Worm (Caenorhabditis elegans) whole organism, L4 larva: ENCODE results near the gene him-14.
A peak's percentile ranks its signal among the peaks of the same experiment; 100 is the strongest.

ENCODE experiments used
- D1046.2 ChIP-seq: fragments of 200-800 bp; sonication (Bioruptor generic); IDR thresholded peaks from 2 replicates; pipeline ENCODE4 v1.3.6; 2022; ENCODE audit warnings: missing genetic modification characterization, missing compliant biosample characterization
- F10B5.3 ChIP-seq: sonication (generic microtip); optimal IDR thresholded peaks from 2 replicates; lab custom pipeline; 2016; ENCODE audit warnings: mild to moderate bottlenecking, missing genetic modification characterization, missing compliant biosample characterization
- F26F4.8 ChIP-seq: fragments of 200-800 bp; sonication (Bioruptor generic); conservative IDR thresholded peaks from 2 replicates; pipeline ENCODE4 v1.3.6; 2022; ENCODE audit warnings: missing genetic modification characterization, missing compliant biosample characterization
- T20F7.1 ChIP-seq: fragments of 200-800 bp; sonication (Bioruptor generic); optimal IDR thresholded peaks from 2 replicates; lab custom pipeline; 2018; ENCODE audit warnings: mild to moderate bottlenecking, missing genetic modification characterization, missing compliant biosample characterization
- T26A8.4 ChIP-seq: fragments of 200-800 bp; sonication (Bioruptor generic); IDR thresholded peaks from 2 replicates; pipeline ENCODE4 v1.3.6; 2022; ENCODE audit warnings: missing genetic modification characterization, missing compliant biosample characterization
- Y5F2A.4 ChIP-seq: fragments of 200-800 bp; sonication (Bioruptor generic); optimal IDR thresholded peaks from 2 replicates; lab custom pipeline; 2018; ENCODE audit warnings: mild to moderate bottlenecking, missing genetic modification characterization, missing compliant biosample characterization
- ZK337.2 ChIP-seq: fragments of 200-800 bp; sonication (Bioruptor generic); IDR thresholded peaks from 2 replicates; pipeline ENCODE4 v1.3.6; 2022; ENCODE audit warnings: missing genetic modification reagents, missing genetic modification characterization, missing compliant biosample characterization
- aly-2 ChIP-seq: sonication (generic microtip); optimal IDR thresholded peaks from 2 replicates; lab custom pipeline; 2018; ENCODE audit warnings: missing biosample characterization, missing genetic modification characterization
- attf-4 ChIP-seq: sonication (generic microtip); optimal IDR thresholded peaks from 3 replicates; lab custom pipeline; 2017; ENCODE audit warnings: missing biosample characterization, missing genetic modification characterization
- ceh-20 ChIP-seq: fragments of 200-800 bp; sonication (Bioruptor generic); IDR thresholded peaks from 2 replicates; pipeline ENCODE4 v1.3.6; 2022; ENCODE audit warnings: missing genetic modification reagents, missing genetic modification characterization, missing compliant biosample characterization
- ceh-28 ChIP-seq: fragments of 150-350 bp; optimal IDR thresholded peaks from 2 replicates; lab custom pipeline; 2014; ENCODE audit warnings: missing biosample characterization, missing genetic modification reagents, missing genetic modification characterization
- ceh-82 ChIP-seq: sonication (generic microtip); optimal IDR thresholded peaks from 2 replicates; lab custom pipeline; 2017; ENCODE audit warnings: missing biosample characterization, missing genetic modification characterization
- daf-12 ChIP-seq: fragments of 150-350 bp; optimal IDR thresholded peaks from 2 replicates; lab custom pipeline; 2014; ENCODE audit warnings: missing biosample characterization, missing genetic modification reagents, missing genetic modification characterization
- daf-16 ChIP-seq, 3 experiments: sonication (generic microtip); optimal IDR thresholded peaks; 2 replicates each; lab custom pipeline; 2016 to 2017; ENCODE audit warnings: missing genetic modification characterization in 3 of 3, missing genetic modification reagents in 3 of 3, mild to moderate bottlenecking in 2 of 3, missing compliant biosample characterization in 2 of 3, missing biosample characterization in 1 of 3, moderate library complexity in 1 of 3
- dmd-6 ChIP-seq: fragments of 200-800 bp; sonication (Bioruptor generic); IDR thresholded peaks from 2 replicates; pipeline ENCODE4 v1.3.6; 2022; ENCODE audit warnings: missing genetic modification reagents, missing genetic modification characterization, missing compliant biosample characterization
- dpl-1 ChIP-seq: fragments of 150-350 bp; optimal IDR thresholded peaks from 2 replicates; lab custom pipeline; 2014; ENCODE audit warnings: missing biosample characterization, missing genetic modification reagents, missing genetic modification characterization
- dve-1 ChIP-seq: sonication (generic microtip); optimal IDR thresholded peaks from 2 replicates; lab custom pipeline; 2017; ENCODE audit warnings: antibody characterized with exemption, mild to moderate bottlenecking, missing genetic modification characterization, missing compliant biosample characterization; ENCODE audit not compliant: insufficient read depth
- fkh-10 ChIP-seq: fragments of 150-350 bp; optimal IDR thresholded peaks from 2 replicates; lab custom pipeline; 2014; ENCODE audit warnings: missing biosample characterization, missing genetic modification reagents, missing genetic modification characterization
- fos-1 ChIP-seq: fragments of 150-350 bp; optimal IDR thresholded peaks from 2 replicates; lab custom pipeline; 2014; ENCODE audit warnings: missing biosample characterization, missing genetic modification characterization
- hif-1 ChIP-seq, 2 experiments: sonication (generic microtip); optimal IDR thresholded peaks; 2 replicates each; lab custom pipeline; 2016 to 2017; ENCODE audit warnings: missing compliant biosample characterization in 2 of 2, missing genetic modification characterization in 2 of 2, missing genetic modification reagents in 2 of 2, missing genotype in 2 of 2, mild to moderate bottlenecking in 1 of 2
- hlh-11 ChIP-seq: fragments of 200-800 bp; sonication (Bioruptor generic); optimal IDR thresholded peaks from 2 replicates; lab custom pipeline; 2018; ENCODE audit warnings: mild to moderate bottlenecking, missing genetic modification characterization, missing compliant biosample characterization
- hlh-30 ChIP-seq: sonication (generic microtip); optimal IDR thresholded peaks from 2 replicates; lab custom pipeline; 2017; ENCODE audit warnings: antibody characterized with exemption, mild to moderate bottlenecking, missing genetic modification characterization, missing compliant biosample characterization; ENCODE audit not compliant: insufficient read depth
- lin-1 ChIP-seq: fragments of 200-800 bp; sonication (Bioruptor generic); IDR thresholded peaks from 2 replicates; pipeline ENCODE4 v1.3.6; 2022; ENCODE audit warnings: missing genetic modification reagents, missing genetic modification characterization, missing compliant biosample characterization
- lin-39 ChIP-seq: fragments of 150-350 bp; optimal IDR thresholded peaks from 2 replicates; lab custom pipeline; 2014; ENCODE audit warnings: missing biosample characterization, missing genetic modification reagents, missing genetic modification characterization
- madf-9 ChIP-seq: fragments of 200-800 bp; sonication (Bioruptor generic); conservative IDR thresholded peaks from 2 replicates; pipeline ENCODE4 v1.3.6; 2022; ENCODE audit warnings: missing genetic modification reagents, missing genetic modification characterization, missing compliant biosample characterization
- mdl-1 ChIP-seq, 2 experiments: fragments of 150-350 bp in 1 of 2; sonication (generic microtip) in 1 of 2; optimal IDR thresholded peaks; 2 replicates each; lab custom pipeline; 2014 to 2017; ENCODE audit warnings: missing biosample characterization in 2 of 2, missing genetic modification characterization in 2 of 2
- mep-1 ChIP-seq: fragments of 150-350 bp; sonication (generic microtip); optimal IDR thresholded peaks from 3 replicates; lab custom pipeline; 2014; ENCODE audit warnings: missing biosample characterization, missing genetic modification characterization
- mxl-3 ChIP-seq: fragments of 200-800 bp; sonication (Bioruptor generic); optimal IDR thresholded peaks from 2 replicates; lab custom pipeline; 2018; ENCODE audit warnings: mild to moderate bottlenecking, missing genetic modification characterization, missing compliant biosample characterization
- nhr-102 ChIP-seq: sonication (generic microtip); optimal IDR thresholded peaks from 2 replicates; lab custom pipeline; 2016; ENCODE audit warnings: mild to moderate bottlenecking, missing genetic modification characterization, moderate library complexity, missing compliant biosample characterization
- nhr-11 ChIP-seq: fragments of 150-350 bp; optimal IDR thresholded peaks from 2 replicates; lab custom pipeline; 2014; ENCODE audit warnings: missing biosample characterization, missing genetic modification characterization
- nhr-237 ChIP-seq: sonication (generic microtip); optimal IDR thresholded peaks from 2 replicates; lab custom pipeline; 2017; ENCODE audit warnings: missing biosample characterization, missing genetic modification characterization
- nhr-28 ChIP-seq: fragments of 150-350 bp; optimal IDR thresholded peaks from 2 replicates; lab custom pipeline; 2014; ENCODE audit warnings: missing biosample characterization, missing genetic modification characterization
- nhr-41 ChIP-seq: fragments of 200-800 bp; sonication (Bioruptor generic); IDR thresholded peaks from 2 replicates; pipeline ENCODE4 v1.3.6; 2022; ENCODE audit warnings: missing genetic modification reagents, missing genetic modification characterization, missing compliant biosample characterization
- nhr-48 ChIP-seq: sonication (generic microtip); optimal IDR thresholded peaks from 2 replicates; lab custom pipeline; 2016; ENCODE audit warnings: mild to moderate bottlenecking, missing genetic modification characterization, missing compliant biosample characterization
- nhr-6 ChIP-seq: fragments of 150-350 bp; optimal IDR thresholded peaks from 2 replicates; lab custom pipeline; 2014; ENCODE audit warnings: missing biosample characterization, missing genetic modification characterization
- nhr-76 ChIP-seq: fragments of 150-350 bp; optimal IDR thresholded peaks from 2 replicates; lab custom pipeline; 2014; ENCODE audit warnings: missing biosample characterization, missing genetic modification characterization
- nhr-77 ChIP-seq: fragments of 150-350 bp; optimal IDR thresholded peaks from 2 replicates; lab custom pipeline; 2014; ENCODE audit warnings: missing biosample characterization, missing genetic modification characterization
- pha-4 ChIP-seq, 2 experiments: fragments of 150-350 bp in 1 of 2; fragments of 200-800 bp in 1 of 2; sonication (Bioruptor generic) in 1 of 2; IDR thresholded peaks in 1 of 2; optimal IDR thresholded peaks in 1 of 2; 2 replicates each; pipeline versions ENCODE4 v1.3.6 to Lab custom; 2014 to 2022; ENCODE audit warnings: missing genetic modification characterization in 2 of 2, missing genetic modification reagents in 2 of 2, missing biosample characterization in 1 of 2, missing compliant biosample characterization in 1 of 2
- php-3 ChIP-seq: fragments of 200-800 bp; sonication (Bioruptor generic); IDR thresholded peaks from 2 replicates; pipeline ENCODE4 v1.3.6; 2022; ENCODE audit warnings: missing genetic modification reagents, missing genetic modification characterization, missing compliant biosample characterization
- pqm-1 ChIP-seq: sonication (generic microtip); optimal IDR thresholded peaks from 2 replicates; lab custom pipeline; 2017; ENCODE audit warnings: missing biosample characterization, missing genetic modification characterization
- rbr-2 ChIP-seq: sonication (generic microtip); optimal IDR thresholded peaks from 2 replicates; lab custom pipeline; 2016; ENCODE audit warnings: missing genotype, missing genetic modification characterization, missing compliant biosample characterization
- set-16 ChIP-seq: fragments of 200-800 bp; sonication (Bioruptor generic); IDR thresholded peaks from 2 replicates; pipeline ENCODE4 v1.3.6; 2022; ENCODE audit warnings: missing genetic modification reagents, missing genetic modification characterization, missing compliant biosample characterization
- tra-1 ChIP-seq: fragments of 200-800 bp; sonication (Bioruptor generic); IDR thresholded peaks from 2 replicates; pipeline ENCODE4 v1.3.6; 2022; ENCODE audit warnings: missing genetic modification reagents, missing genetic modification characterization, missing compliant biosample characterization
- unc-62 ChIP-seq, 3 experiments: fragments of 150-350 bp in 1 of 3; sonication (generic microtip); optimal IDR thresholded peaks in 2 of 3; peaks in 1 of 3; 1 replicate in 1 of 3; 2 replicates in 2 of 3; lab custom pipeline; 2014 to 2017; ENCODE audit warnings: missing biosample characterization in 3 of 3, missing genetic modification characterization in 3 of 3, missing genetic modification reagents in 3 of 3, missing genotype in 1 of 3
- vab-7 ChIP-seq: fragments of 200-800 bp; sonication (Bioruptor generic); IDR thresholded peaks from 2 replicates; pipeline ENCODE4 v1.3.6; 2022; ENCODE audit warnings: missing genetic modification reagents, missing genetic modification characterization, missing compliant biosample characterization
- zfp-3 ChIP-seq: fragments of 200-800 bp; sonication (Bioruptor generic); conservative IDR thresholded peaks from 2 replicates; pipeline ENCODE4 v1.3.6; 2022; ENCODE audit warnings: missing genetic modification reagents, missing genetic modification characterization, missing compliant biosample characterization
- zip-11 ChIP-seq: fragments of 200-800 bp; sonication (Bioruptor generic); IDR thresholded peaks from 2 replicates; pipeline ENCODE4 v1.3.6; 2022; ENCODE audit warnings: missing genetic modification characterization, missing compliant biosample characterization
- zip-2 ChIP-seq: fragments of 150-350 bp; optimal IDR thresholded peaks from 2 replicates; lab custom pipeline; 2014; ENCODE audit warnings: missing biosample characterization, missing genetic modification characterization

him-14 gene

ce11 chrII:7060791-7061190, 9.0 kb downstream of the him-14 start:
- TF ChIP-seq lin-39 (tag; lab: Kevin White, UChicago) (no peak), hlh-30 (tag; lab: Kevin White, UChicago) (peak; percentile 41)

ce11 chrII:7060202-7060601, 9.6 kb downstream of the him-14 start:
- no peak for TF ChIP-seq attf-4
- peak; percentile 28 for TF ChIP-seq nhr-28 (tag; lab: Kevin White, UChicago)
- TF ChIP-seq pha-4 (GFP tag; IDR thresholded peaks at IDR 0.05; lab: Robert Waterston, UW), result peak; percentile 58
- no peak for TF ChIP-seq pha-4 (tag; optimal IDR thresholded peaks at IDR 0.05; lab: Kevin White, UChicago)
- TF ChIP-seq Y5F2A.4, result no peak
- TF ChIP-seq mdl-1 (tag; optimal IDR thresholded peaks at IDR 0.05; lab: Kevin White, UChicago), result peak in 1 of 2 experiments; percentile 68
- peak; percentile 96 for TF ChIP-seq php-3 (GFP tag; lab: Robert Waterston, UW)
- no peak for TF ChIP-seq nhr-76 (tag; lab: Kevin White, UChicago)
- TF ChIP-seq ceh-82, result no peak
- peak in 1 of 2 experiments; percentile 71 for TF ChIP-seq daf-16 (GFP tag; optimal IDR thresholded peaks at IDR 0.05; lab: Kevin White, UChicago)
- peak; percentile 93 for TF ChIP-seq daf-16 (tag; optimal IDR thresholded peaks at IDR 0.05; lab: Kevin White, UChicago)
- TF ChIP-seq F26F4.8 (GFP tag; lab: Robert Waterston, UW), result no peak
- TF ChIP-seq hlh-30 (tag; lab: Kevin White, UChicago), result peak; percentile 46
- peak; percentile 60 for TF ChIP-seq nhr-102 (tag; lab: Kevin White, UChicago)
- peak; percentile 14 for TF ChIP-seq zip-2 (tag; lab: Kevin White, UChicago)
- no peak for TF ChIP-seq D1046.2 (GFP tag; lab: Robert Waterston, UW)
- no peak for TF ChIP-seq nhr-6 (tag; lab: Kevin White, UChicago)
- no peak for TF ChIP-seq hif-1 (tag; optimal IDR thresholded peaks at IDR 0.05; lab: Kevin White, UChicago)
- peak; percentile 68 for TF ChIP-seq nhr-77 (tag; lab: Kevin White, UChicago)
- peak; percentile 91 for TF ChIP-seq pqm-1
- TF ChIP-seq dve-1 (tag; lab: Kevin White, UChicago), result peak; percentile 84
- no peak for TF ChIP-seq daf-12 (tag; lab: Kevin White, UChicago)
- TF ChIP-seq mxl-3 (GFP tag; lab: Kevin White, UChicago), result peak; percentile 83
- TF ChIP-seq lin-1 (GFP tag; lab: Robert Waterston, UW), result peak; percentile 70
- TF ChIP-seq rbr-2 (tag; lab: Kevin White, UChicago), result no peak
- TF ChIP-seq mep-1, result no peak
- TF ChIP-seq T26A8.4, result no peak
- TF ChIP-seq T20F7.1, result peak; percentile 57
- no peak for TF ChIP-seq ceh-28
- TF ChIP-seq F10B5.3 (tag; lab: Kevin White, UChicago), result no peak
- peak; percentile 77 for TF ChIP-seq zfp-3 (GFP tag; lab: Robert Waterston, UW)
- peak in 1 of 2 experiments; percentile 77 for TF ChIP-seq unc-62 (GFP tag; optimal IDR thresholded peaks at IDR 0.05 in 1 of 2; lab: Kevin White, UChicago)
- no peak for TF ChIP-seq unc-62 (tag; optimal IDR thresholded peaks at IDR 0.05; lab: Kevin White, UChicago)
- no peak for TF ChIP-seq fkh-10
- no peak for TF ChIP-seq set-16 (GFP tag; lab: Robert Waterston, UW)
- TF ChIP-seq nhr-48 (tag; lab: Kevin White, UChicago), result peak; percentile 85
- TF ChIP-seq aly-2 (tag; lab: Kevin White, UChicago), result no peak
- no peak for TF ChIP-seq nhr-237 (tag; lab: Kevin White, UChicago)
- no peak for TF ChIP-seq dpl-1 (GFP tag; lab: Kevin White, UChicago)
- TF ChIP-seq ceh-20, result peak; percentile 42; the same call in 1 of the 2 replicates
- peak; percentile 77 for TF ChIP-seq nhr-41 (GFP tag; lab: Robert Waterston, UW)
- TF ChIP-seq fos-1, result no peak
- TF ChIP-seq zip-11, result no peak
- peak; percentile 87 for TF ChIP-seq tra-1
- 0 out of 2 replicates have a peak, but pooled peaks have one; percentile 28 for TF ChIP-seq madf-9
- no peak for TF ChIP-seq vab-7 (GFP tag; lab: Robert Waterston, UW)
- TF ChIP-seq hlh-11, result peak; percentile 92
- peak; percentile 29 for TF ChIP-seq nhr-11 (tag; lab: Kevin White, UChicago)
- TF ChIP-seq dmd-6 (GFP tag; lab: Robert Waterston, UW), result peak; percentile 98
- no peak for TF ChIP-seq ZK337.2 (GFP tag; lab: Robert Waterston, UW)
